Worm (Caenorhabditis elegans): ENCODE results near the gene Y81B9A.2.

ce11 chrX:9161253-9161904 lies 22.6 kb upstream of the Y81B9A.2 start:
- TF ChIP-seq tra-4 (tag; optimal IDR thresholded peaks at IDR 0.05) (no peak), ceh-36 (tag; optimal IDR thresholded peaks at IDR 0.05) (no peak), tbx-11 (GFP tag; IDR thresholded peaks at IDR 0.05) (no peak), sea-1 (GFP tag; conservative IDR thresholded peaks at IDR 0.05) (no peak), ama-1 (optimal IDR thresholded peaks at IDR 0.05) (no peak), B0310.2 (tag; optimal IDR thresholded peaks at IDR 0.05) (no peak), hnd-1 (tag; optimal IDR thresholded peaks at IDR 0.05) (no peak), hmbx-1 (tag; optimal IDR thresholded peaks at IDR 0.05) (no peak), tbx-37 (GFP tag; conservative IDR thresholded peaks at IDR 0.05) (no peak), flt-1 (GFP tag; IDR thresholded peaks at IDR 0.05) (no peak)
